Fruit fly (Drosophila melanogaster): Measurements from ENCODE around the gene spas.

DNA sequence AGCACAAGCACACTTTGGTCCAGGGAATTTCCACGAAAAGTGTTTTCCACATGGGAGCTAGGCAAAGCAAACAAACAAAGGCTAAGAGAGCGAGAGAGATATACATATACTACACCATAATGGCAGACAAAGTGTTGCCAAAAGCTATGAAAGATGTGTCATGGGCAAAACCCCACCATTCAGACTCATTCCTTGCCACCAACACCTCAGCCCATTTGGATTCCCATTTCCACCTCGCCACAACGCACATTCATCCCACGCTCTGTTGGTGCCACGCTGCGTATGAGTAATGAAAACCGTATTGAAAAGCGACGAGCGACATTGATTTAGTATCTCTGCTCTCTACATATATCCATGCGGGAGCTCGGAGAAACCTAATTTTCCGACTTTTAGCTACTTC is 29.1 kb upstream of the spas start:
- TF ChIP-seq psq (optimal IDR thresholded peaks at IDR 0.05) (no peak), Dll (optimal IDR thresholded peaks at IDR 0.05) (no peak), CG8478 (optimal IDR thresholded peaks at IDR 0.05) (no peak)

Data from whole organism.